Worm (Caenorhabditis elegans) whole organism, L4 larva: Measurements from ENCODE around the gene frpr-19.

Experiments used
- R02D3.7 ChIP-seq: fragments of 150-350 bp; sonication (generic microtip); optimal IDR thresholded peaks from 3 replicates; lab custom pipeline; 2014; ENCODE audit warnings: missing biosample characterization, missing genetic modification characterization
- Y48G9A.11 ChIP-seq: fragments of 200-800 bp; sonication (Bioruptor generic); IDR thresholded peaks from 2 replicates; pipeline ENCODE4 v1.3.6; 2022; ENCODE audit warnings: missing genetic modification reagents, missing genetic modification characterization, missing compliant biosample characterization
- fkh-10 ChIP-seq: fragments of 150-350 bp; optimal IDR thresholded peaks from 2 replicates; lab custom pipeline; 2014; ENCODE audit warnings: missing biosample characterization, missing genetic modification reagents, missing genetic modification characterization
- lin-15B ChIP-seq: fragments of 150-350 bp; sonication (generic microtip); optimal IDR thresholded peaks from 3 replicates; lab custom pipeline; 2014; ENCODE audit warnings: missing biosample characterization, missing genetic modification characterization
- lin-38 ChIP-seq: fragments of 200-800 bp; sonication (Bioruptor generic); IDR thresholded peaks from 2 replicates; pipeline ENCODE4 v1.3.6; 2022; ENCODE audit warnings: missing genetic modification reagents, missing genetic modification characterization, missing compliant biosample characterization
- lin-39 ChIP-seq: fragments of 150-350 bp; optimal IDR thresholded peaks from 2 replicates; lab custom pipeline; 2014; ENCODE audit warnings: missing biosample characterization, missing genetic modification reagents, missing genetic modification characterization
- nhr-102 ChIP-seq: sonication (generic microtip); optimal IDR thresholded peaks from 2 replicates; lab custom pipeline; 2016; ENCODE audit warnings: mild to moderate bottlenecking, missing genetic modification characterization, moderate library complexity, missing compliant biosample characterization
- nhr-28 ChIP-seq: fragments of 150-350 bp; optimal IDR thresholded peaks from 2 replicates; lab custom pipeline; 2014; ENCODE audit warnings: missing biosample characterization, missing genetic modification characterization
- nhr-41 ChIP-seq: fragments of 200-800 bp; sonication (Bioruptor generic); IDR thresholded peaks from 2 replicates; pipeline ENCODE4 v1.3.6; 2022; ENCODE audit warnings: missing genetic modification reagents, missing genetic modification characterization, missing compliant biosample characterization
- nhr-42 ChIP-seq: fragments of 200-800 bp; sonication (Bioruptor generic); IDR thresholded peaks from 2 replicates; pipeline ENCODE4 v1.3.6; 2022; ENCODE audit warnings: missing genetic modification characterization, missing compliant biosample characterization
- nhr-77 ChIP-seq: fragments of 150-350 bp; optimal IDR thresholded peaks from 2 replicates; lab custom pipeline; 2014; ENCODE audit warnings: missing biosample characterization, missing genetic modification characterization
- unc-62 ChIP-seq, 3 experiments: fragments of 150-350 bp in 1 of 3; sonication (generic microtip); optimal IDR thresholded peaks in 2 of 3; peaks in 1 of 3; 1 replicate in 1 of 3; 2 replicates in 2 of 3; lab custom pipeline; 2014 to 2017; ENCODE audit warnings: missing biosample characterization in 3 of 3, missing genetic modification characterization in 3 of 3, missing genetic modification reagents in 3 of 3, missing genotype in 1 of 3
- zfp-2 ChIP-seq: sonication (generic microtip); optimal IDR thresholded peaks from 2 replicates; lab custom pipeline; 2016; ENCODE audit warnings: mild to moderate bottlenecking, missing genetic modification characterization, missing compliant biosample characterization
- ztf-7 ChIP-seq: fragments of 150-350 bp; optimal IDR thresholded peaks from 2 replicates; lab custom pipeline; 2014; ENCODE audit warnings: missing biosample characterization, missing genetic modification characterization

- TF ChIP-seq fkh-10 (GFP tag; lab: Kevin White, UChicago) = no peak
- no peak for TF ChIP-seq R02D3.7 (tag; lab: Kevin White, UChicago)
- TF ChIP-seq nhr-77 = no peak
- TF ChIP-seq lin-15B = no peak
- peak; percentile 18 for TF ChIP-seq nhr-28
- no peak for TF ChIP-seq ztf-7
- TF ChIP-seq lin-39 (tag; lab: Kevin White, UChicago) = no peak
- TF ChIP-seq nhr-42 = no peak
- TF ChIP-seq zfp-2 (tag; lab: Kevin White, UChicago) = no peak
- peak; percentile 59 for TF ChIP-seq lin-38 (GFP tag; lab: Robert Waterston, UW)
- no peak for TF ChIP-seq nhr-102 (tag; lab: Kevin White, UChicago)
- TF ChIP-seq nhr-41 (GFP tag; lab: Robert Waterston, UW) = no peak
- TF ChIP-seq Y48G9A.11 (GFP tag; lab: Robert Waterston, UW) = no peak
- TF ChIP-seq unc-62 (GFP tag; optimal IDR thresholded peaks at IDR 0.05 in 1 of 2; lab: Kevin White, UChicago) = peak in 1 of 2 experiments; percentile 77
- TF ChIP-seq unc-62 (tag; optimal IDR thresholded peaks at IDR 0.05; lab: Kevin White, UChicago) = no peak
These were observed 41.9 kb downstream of the frpr-19 start for ce11 chrIV:1739366-1740104.
